ENCODE assay signal across 2 worm cellular contexts in genomic region chrII:5951745-5952144, ce11.
TF ChIP-seq lines count a peak whose summit lies in the region.

No protein-coding gene starts in this region.

TF ChIP-seq in whole organism, L1 larva, 84 proteins besides CTCF, POLR2A, EP300 and RAD21:
- TF ChIP-seq egl-13 (tag; optimal IDR thresholded peaks at IDR 0.05; lab: Kevin White, UChicago) (peak; percentile 22), nhr-71 (tag; optimal IDR thresholded peaks at IDR 0.05; lab: Kevin White, UChicago) (peak; percentile 6), dsc-1 (tag; optimal IDR thresholded peaks at IDR 0.05; lab: Kevin White, UChicago) (peak; percentile 20), vab-15 (tag; optimal IDR thresholded peaks at IDR 0.05; lab: Kevin White, UChicago) (no peak), ceh-82 (tag; optimal IDR thresholded peaks at IDR 0.05; lab: Kevin White, UChicago) (no peak)

TF ChIP-seq in whole organism, L4 larva, 104 proteins besides CTCF, POLR2A, EP300 and RAD21:
- TF ChIP-seq aha-1 (tag; lab: Kevin White, UChicago) (peak; percentile 92), php-3 (GFP tag; IDR thresholded peaks at IDR 0.05; lab: Robert Waterston, UW) (no peak)

Comparison
In these comparisons a context has a peak if more than half of its experiments do, and no peak if none do; other contexts are left out.
1. Of the 29 proteins assayed by ChIP-seq in both whole organism, L4 larva and whole organism, L1 larva: peak only in whole organism, L4 larva: aha-1; only in whole organism, L1 larva: none; in both: none; in neither: 28.